Worm (Caenorhabditis elegans) whole organism, L3 larva: ENCODE results near the gene tab-1.
A peak's percentile ranks its signal among the peaks of the same experiment; 100 is the strongest.

Source experiments
- ZK546.5 ChIP-seq: sonication (generic microtip); optimal IDR thresholded peaks from 2 replicates; lab custom pipeline; 2017; ENCODE audit warnings: missing biosample characterization, missing genetic modification characterization
- aly-2 ChIP-seq: fragments of 150-350 bp; optimal IDR thresholded peaks from 2 replicates; lab custom pipeline; 2014; ENCODE audit warnings: missing biosample characterization, missing genetic modification characterization
- ama-1 ChIP-seq: fragments of 150-350 bp; optimal IDR thresholded peaks from 2 replicates; lab custom pipeline; 2018
- ceh-16 ChIP-seq: sonication (generic microtip); optimal IDR thresholded peaks from 2 replicates; lab custom pipeline; 2017; ENCODE audit warnings: missing biosample characterization, missing genetic modification characterization
- ceh-82 ChIP-seq: fragments of 150-350 bp; optimal IDR thresholded peaks from 2 replicates; lab custom pipeline; 2014; ENCODE audit warnings: missing biosample characterization, missing genetic modification characterization
- daf-12 ChIP-seq: fragments of 150-350 bp; optimal IDR thresholded peaks from 2 replicates; lab custom pipeline; 2014; ENCODE audit warnings: missing biosample characterization, missing genetic modification reagents, missing genetic modification characterization
- egl-5 ChIP-seq: fragments of 150-350 bp; optimal IDR thresholded peaks from 2 replicates; lab custom pipeline; 2017; ENCODE audit warnings: missing biosample characterization, missing genetic modification reagents, missing genetic modification characterization, inconsistent platforms
- elt-1 ChIP-seq: fragments of 150-350 bp; optimal IDR thresholded peaks from 2 replicates; lab custom pipeline; 2014; ENCODE audit warnings: missing biosample characterization, missing genetic modification characterization
- elt-2 ChIP-seq: sonication (generic microtip); optimal IDR thresholded peaks from 2 replicates; lab custom pipeline; 2016; ENCODE audit warnings: missing genetic modification reagents, mild to moderate bottlenecking, missing genetic modification characterization, missing compliant biosample characterization
- elt-3 ChIP-seq, 3 experiments: fragments of 150-350 bp in 1 of 3; sonication (generic microtip) in 2 of 3; optimal IDR thresholded peaks; 2 replicates in 2 of 3; 4 replicates in 1 of 3; lab custom pipeline; 2014 to 2017; ENCODE audit warnings: missing biosample characterization in 3 of 3, missing genetic modification characterization in 3 of 3
- fkh-10 ChIP-seq: sonication (generic microtip); optimal IDR thresholded peaks from 2 replicates; lab custom pipeline; 2017; ENCODE audit warnings: missing biosample characterization, missing genetic modification reagents, missing genetic modification characterization
- fos-1 ChIP-seq: fragments of 150-350 bp; optimal IDR thresholded peaks from 2 replicates; lab custom pipeline; 2014; ENCODE audit warnings: missing biosample characterization, missing genetic modification characterization
- hmg-11 ChIP-seq: sonication (generic microtip); optimal IDR thresholded peaks from 2 replicates; lab custom pipeline; 2016; ENCODE audit warnings: missing genetic modification characterization, missing compliant biosample characterization
- jun-1 ChIP-seq: fragments of 150-350 bp; optimal IDR thresholded peaks from 2 replicates; lab custom pipeline; 2014; ENCODE audit warnings: missing biosample characterization, missing genetic modification reagents, missing genetic modification characterization
- lin-15B ChIP-seq: fragments of 150-350 bp; optimal IDR thresholded peaks from 2 replicates; lab custom pipeline; 2014; ENCODE audit warnings: missing biosample characterization, missing genetic modification characterization
- lin-39 ChIP-seq: fragments of 150-350 bp; optimal IDR thresholded peaks from 2 replicates; lab custom pipeline; 2018; ENCODE audit warnings: missing biosample characterization, missing genetic modification reagents, missing genetic modification characterization
- lsy-12 ChIP-seq: sonication (generic microtip); optimal IDR thresholded peaks from 2 replicates; lab custom pipeline; 2016; ENCODE audit warnings: mild to moderate bottlenecking, missing genetic modification characterization, missing compliant biosample characterization
- mdl-1 ChIP-seq: fragments of 150-350 bp; optimal IDR thresholded peaks from 2 replicates; lab custom pipeline; 2014; ENCODE audit warnings: missing biosample characterization, missing genetic modification characterization
- nfya-1 ChIP-seq: sonication (generic microtip); optimal IDR thresholded peaks from 2 replicates; lab custom pipeline; 2017; ENCODE audit warnings: missing genetic modification characterization, mild to moderate bottlenecking, missing compliant biosample characterization, antibody characterized with exemption, moderate library complexity; ENCODE audit not compliant: insufficient read depth
- nhr-11 ChIP-seq: fragments of 150-350 bp; optimal IDR thresholded peaks from 2 replicates; lab custom pipeline; 2014; ENCODE audit warnings: missing biosample characterization, missing genetic modification characterization
- nhr-23 ChIP-seq: fragments of 150-350 bp; optimal IDR thresholded peaks from 2 replicates; lab custom pipeline; 2014; ENCODE audit warnings: missing biosample characterization, missing genetic modification reagents, missing genetic modification characterization
- nhr-25 ChIP-seq: sonication (generic microtip); optimal IDR thresholded peaks from 2 replicates; lab custom pipeline; 2017; ENCODE audit warnings: missing biosample characterization, missing genetic modification characterization
- nhr-28 ChIP-seq: fragments of 150-350 bp; optimal IDR thresholded peaks from 2 replicates; lab custom pipeline; 2014; ENCODE audit warnings: missing biosample characterization, missing genetic modification characterization
- nhr-43 ChIP-seq: sonication (generic microtip); optimal IDR thresholded peaks from 2 replicates; lab custom pipeline; 2016; ENCODE audit warnings: mild to moderate bottlenecking, missing genetic modification characterization, missing compliant biosample characterization; ENCODE audit not compliant: poor library complexity, severe bottlenecking
- nhr-67 ChIP-seq: fragments of 150-350 bp; optimal IDR thresholded peaks from 2 replicates; lab custom pipeline; 2014; ENCODE audit warnings: missing biosample characterization, missing genetic modification characterization
- nhr-77 ChIP-seq: fragments of 150-350 bp; optimal IDR thresholded peaks from 2 replicates; lab custom pipeline; 2014; ENCODE audit warnings: missing biosample characterization, missing genetic modification characterization
- pqm-1 ChIP-seq: fragments of 150-350 bp; optimal IDR thresholded peaks from 2 replicates; lab custom pipeline; 2017; ENCODE audit warnings: missing biosample characterization, missing genetic modification characterization, inconsistent platforms
- skn-1 ChIP-seq: fragments of 150-350 bp; optimal IDR thresholded peaks from 2 replicates; lab custom pipeline; 2014; ENCODE audit warnings: missing biosample characterization, missing genetic modification characterization
- snpc-4 ChIP-seq: fragments of 150-350 bp; optimal IDR thresholded peaks from 2 replicates; lab custom pipeline; 2014; ENCODE audit warnings: missing biosample characterization, missing genetic modification characterization
- tbx-2 ChIP-seq: sonication (generic microtip); optimal IDR thresholded peaks from 2 replicates; lab custom pipeline; 2016; ENCODE audit warnings: mild to moderate bottlenecking, missing genetic modification characterization, missing compliant biosample characterization
- unc-39 ChIP-seq: sonication (generic microtip); optimal IDR thresholded peaks from 4 replicates; lab custom pipeline; 2017; ENCODE audit warnings: missing biosample characterization, missing genetic modification characterization
- unc-62 ChIP-seq: fragments of 150-350 bp; sonication (generic microtip); optimal IDR thresholded peaks from 4 replicates; lab custom pipeline; 2014; ENCODE audit warnings: missing biosample characterization, missing genetic modification reagents, missing genetic modification characterization
- zag-1 ChIP-seq: fragments of 150-350 bp; optimal IDR thresholded peaks from 2 replicates; lab custom pipeline; 2014; ENCODE audit warnings: missing biosample characterization, missing genetic modification characterization
- ztf-11 ChIP-seq: fragments of 150-350 bp; optimal IDR thresholded peaks from 2 replicates; lab custom pipeline; 2014; ENCODE audit warnings: missing biosample characterization, missing genetic modification characterization

Gene tab-1

ce11 chrII:6822347-6822746 lies 19.2 kb downstream of the tab-1 start (continued):
- TF ChIP-seq daf-12 (tag; lab: Kevin White, UChicago) (no peak), ama-1 (no peak), tbx-2 (tag; lab: Kevin White, UChicago) (no peak), snpc-4 (tag; lab: Kevin White, UChicago) (no peak), nhr-77 (tag; lab: Kevin White, UChicago) (peak; percentile 14), lin-15B (tag; lab: Kevin White, UChicago) (no peak), elt-3 (tag; optimal IDR thresholded peaks at IDR 0.05; lab: Kevin White, UChicago) (peak in 1 of 3 experiments; percentile 69)

ce11 chrII:6823233-6823632 lies 20.1 kb downstream of the tab-1 start:
- TF ChIP-seq mdl-1 (tag; lab: Kevin White, UChicago) (no peak), ceh-82 (tag; lab: Kevin White, UChicago) (no peak), nhr-77 (tag; lab: Kevin White, UChicago) (no peak), lin-15B (tag; lab: Kevin White, UChicago) (no peak), fkh-10 (no peak), nhr-28 (no peak), nhr-67 (no peak), elt-1 (peak; percentile 84), unc-39 (tag; lab: Kevin White, UChicago) (no peak), lsy-12 (tag; lab: Kevin White, UChicago) (no peak), hmg-11 (tag; lab: Kevin White, UChicago) (peak; percentile 39), nfya-1 (tag; lab: Kevin White, UChicago) (peak; percentile 53), egl-5 (tag; lab: Kevin White, UChicago) (peak; percentile 23), nhr-43 (tag; lab: Kevin White, UChicago) (peak; percentile 34), nhr-25 (tag; lab: Kevin White, UChicago) (peak; percentile 42), snpc-4 (tag; lab: Kevin White, UChicago) (peak; percentile 35), skn-1 (no peak), daf-12 (tag; lab: Kevin White, UChicago) (no peak), nhr-23 (no peak), unc-62 (GFP tag; lab: Kevin White, UChicago) (peak; percentile 98), ZK546.5 (tag; lab: Kevin White, UChicago) (no peak), lin-39 (tag; lab: Kevin White, UChicago) (peak; percentile 99)

DNA sequence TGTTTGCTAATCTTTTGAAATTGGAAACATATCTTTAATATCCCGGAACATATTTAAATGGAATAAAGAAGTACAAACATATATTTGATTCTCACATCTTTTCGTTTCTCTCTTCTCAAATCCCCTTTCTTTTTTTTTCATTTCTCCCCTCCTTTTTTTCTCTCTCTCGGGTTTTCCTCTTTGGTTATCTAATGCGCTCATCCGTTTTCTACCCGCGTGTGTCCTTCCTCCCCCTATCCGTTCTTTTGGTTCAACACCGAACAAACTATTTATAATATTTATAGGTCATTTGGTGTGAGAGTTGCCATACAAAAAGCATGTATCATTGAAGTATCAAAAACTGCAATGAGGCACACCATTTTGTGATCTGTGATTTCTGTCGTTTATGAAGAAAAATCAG lies 20.8 kb downstream of the tab-1 start:
- TF ChIP-seq ama-1 (no peak), snpc-4 (tag; lab: Kevin White, UChicago) (peak; percentile 33), nhr-25 (tag; lab: Kevin White, UChicago) (peak; percentile 20), zag-1 (no peak), mdl-1 (tag; lab: Kevin White, UChicago) (peak; percentile 20), elt-1 (peak; percentile 52), jun-1 (tag; lab: Kevin White, UChicago) (no peak), unc-62 (GFP tag; lab: Kevin White, UChicago) (peak; percentile 51), nhr-23 (peak; percentile 40), lin-39 (tag; lab: Kevin White, UChicago) (peak; percentile 36), nfya-1 (tag; lab: Kevin White, UChicago) (peak; percentile 48)
- TF ChIP-seq, all 47 proteins: peak for 8

DNA sequence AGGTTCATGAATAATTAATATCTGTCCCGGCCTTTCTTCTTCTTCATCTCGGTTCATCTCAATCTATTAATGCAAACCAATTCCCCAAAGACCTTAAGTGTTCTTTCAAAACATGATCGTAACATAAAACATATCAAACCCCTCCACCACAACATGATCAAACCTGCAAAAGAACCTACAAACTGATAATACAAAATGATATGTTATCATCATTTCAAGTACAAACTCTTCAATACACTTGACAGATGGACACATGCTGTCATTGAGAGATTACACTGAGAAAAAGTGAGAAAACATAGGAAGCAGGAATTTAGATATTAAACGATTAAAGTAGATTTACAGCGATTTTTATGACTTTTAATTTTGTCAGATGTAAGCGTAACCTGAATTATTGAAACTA lies 21.4 kb downstream of the tab-1 start:
- no peak for TF ChIP-seq aly-2 (tag; lab: Kevin White, UChicago)
- TF ChIP-seq nhr-11 (tag; lab: Kevin White, UChicago) = no peak
- TF ChIP-seq nfya-1 (tag; lab: Kevin White, UChicago) = no peak
- TF ChIP-seq nhr-25 (tag; lab: Kevin White, UChicago) = peak; percentile 12
- TF ChIP-seq ztf-11 = no peak
- TF ChIP-seq nhr-43 (tag; lab: Kevin White, UChicago) = no peak
- TF ChIP-seq unc-62 (GFP tag; lab: Kevin White, UChicago) = peak; percentile 69
- peak; percentile 79 for TF ChIP-seq pqm-1 (tag; lab: Kevin White, UChicago)
- TF ChIP-seq elt-2 (tag; lab: Kevin White, UChicago) = peak; percentile 87
- TF ChIP-seq fkh-10 = no peak
- TF ChIP-seq fos-1 = no peak
- TF ChIP-seq jun-1 (tag; lab: Kevin White, UChicago) = no peak
- no peak for TF ChIP-seq daf-12 (tag; lab: Kevin White, UChicago)
- TF ChIP-seq ZK546.5 (tag; lab: Kevin White, UChicago) = no peak
- no peak for TF ChIP-seq lin-15B (tag; lab: Kevin White, UChicago)
- no peak for TF ChIP-seq ceh-16 (tag; lab: Kevin White, UChicago)
- no peak for TF ChIP-seq lin-39 (tag; lab: Kevin White, UChicago)
